Fruit fly (Drosophila melanogaster): ENCODE results near the gene ome.
A peak's percentile ranks its signal among the peaks of the same experiment; 100 is the strongest.

The ome gene

dm6 chr3L:14634019-14634772 is 38.4 kb upstream of the ome start (continued):
- no peak for TF ChIP-seq CG12219 (GFP tag; optimal IDR thresholded peaks at IDR 0.05)
- peak; percentile 43; the same call in 1 of the 2 replicates for TF ChIP-seq lmd (GFP tag; IDR thresholded peaks at IDR 0.05)
- no peak for TF ChIP-seq inv (GFP tag; IDR thresholded peaks at IDR 0.05; ENCODE audit: partially characterized antibody)
- TF ChIP-seq lbe (GFP tag; optimal IDR thresholded peaks at IDR 0.05) = peak; percentile 53
- no peak for TF ChIP-seq CG4404 (GFP tag; IDR thresholded peaks at IDR 0.05)
- no peak for TF ChIP-seq CG30431 (GFP tag; optimal IDR thresholded peaks at IDR 0.05)
- TF ChIP-seq Blimp-1 (GFP tag; optimal IDR thresholded peaks at IDR 0.05) = peak; percentile 33
- no peak for TF ChIP-seq Bdp1 (GFP tag; optimal IDR thresholded peaks at IDR 0.05)
- no peak for TF ChIP-seq CG31224 (GFP tag; IDR thresholded peaks at IDR 0.05)
- TF ChIP-seq oc (tag; optimal IDR thresholded peaks at IDR 0.05) = peak; percentile 12
- TF ChIP-seq CG10147 (GFP tag; optimal IDR thresholded peaks at IDR 0.05) = no peak
- TF ChIP-seq CG12744 (GFP tag; optimal IDR thresholded peaks at IDR 0.05) = no peak
- TF ChIP-seq crp (GFP tag; optimal IDR thresholded peaks at IDR 0.05) = no peak
- peak in 1 of 3 experiments; percentile 53 for TF ChIP-seq lola (GFP tag; optimal IDR thresholded peaks at IDR 0.05)
- peak; percentile 28 for TF ChIP-seq Oli (tag; optimal IDR thresholded peaks at IDR 0.05)
- no peak for TF ChIP-seq zfh2 (GFP tag; optimal IDR thresholded peaks at IDR 0.05)
- no peak for TF ChIP-seq Hmr (GFP tag; optimal IDR thresholded peaks at IDR 0.05)
- no peak for TF ChIP-seq CG7745 (tag; optimal IDR thresholded peaks at IDR 0.05)
- no peak for TF ChIP-seq tna (GFP tag; IDR thresholded peaks at IDR 0.05; ENCODE audit: partially characterized antibody)
- peak; percentile 16 for TF ChIP-seq en (GFP tag; optimal IDR thresholded peaks at IDR 0.05)
- TF ChIP-seq CG11398 (GFP tag; optimal IDR thresholded peaks at IDR 0.05) = no peak
- TF ChIP-seq Spps (tag; optimal IDR thresholded peaks at IDR 0.05) = peak; percentile 28
- no peak for TF ChIP-seq Doc3 (GFP tag; IDR thresholded peaks at IDR 0.05; ENCODE audit: partially characterized antibody)
- TF ChIP-seq CG14860 (GFP tag; IDR thresholded peaks at IDR 0.05; ENCODE audit: partially characterized antibody) = no peak
- TF ChIP-seq CG4282 (GFP tag; optimal IDR thresholded peaks at IDR 0.05) = no peak
- no peak for TF ChIP-seq btn (GFP tag; optimal IDR thresholded peaks at IDR 0.05)
- peak; percentile 44; the same call in 1 of the 2 replicates for TF ChIP-seq Ptx1 (GFP tag; IDR thresholded peaks at IDR 0.05)
- no peak for TF ChIP-seq ham (GFP tag; IDR thresholded peaks at IDR 0.05)
- no peak for TF ChIP-seq Optix (GFP tag; IDR thresholded peaks at IDR 0.05)
- no peak for TF ChIP-seq CG3995 (GFP tag; optimal IDR thresholded peaks at IDR 0.05)
- TF ChIP-seq Poxn (GFP tag; IDR thresholded peaks at IDR 0.05) = no peak
- TF ChIP-seq CG17328 (GFP tag; IDR thresholded peaks at IDR 0.05) = no peak
- TF ChIP-seq toy (GFP tag; IDR thresholded peaks at IDR 0.05) = no peak
- TF ChIP-seq NK7.1 (GFP tag; optimal IDR thresholded peaks at IDR 0.05) = no peak
- TF ChIP-seq fd96Cb (tag; optimal IDR thresholded peaks at IDR 0.05) = peak; percentile 46
- no peak for TF ChIP-seq CG11093 (GFP tag; IDR thresholded peaks at IDR 0.05)
- no peak for TF ChIP-seq jigr1 (GFP tag; IDR thresholded peaks at IDR 0.05)
- TF ChIP-seq CG9727 (GFP tag; optimal IDR thresholded peaks at IDR 0.05) = peak; percentile 7
- peak; percentile 40; the same call in 1 of the 3 replicates for TF ChIP-seq ken (GFP tag; IDR thresholded peaks at IDR 0.05)
- no peak for TF ChIP-seq danr (GFP tag; IDR thresholded peaks at IDR 0.05)
- TF ChIP-seq Fer3 (tag; optimal IDR thresholded peaks at IDR 0.05) = no peak
- TF ChIP-seq CG10321 (GFP tag; IDR thresholded peaks at IDR 0.05) = no peak
- TF ChIP-seq Tbp (GFP tag; optimal IDR thresholded peaks at IDR 0.05) = no peak
- no peak for TF ChIP-seq CG2889 (GFP tag; IDR thresholded peaks at IDR 0.05)
- no peak for TF ChIP-seq sna (GFP tag; IDR thresholded peaks at IDR 0.05; ENCODE audit: partially characterized antibody)
- no peak for TF ChIP-seq gt (GFP tag; IDR thresholded peaks at IDR 0.05)
- peak; percentile 27 for TF ChIP-seq lilli (GFP tag; optimal IDR thresholded peaks at IDR 0.05)
- TF ChIP-seq CG3065 (GFP tag; optimal IDR thresholded peaks at IDR 0.05) = no peak
- TF ChIP-seq eve (GFP tag; optimal IDR thresholded peaks at IDR 0.05) = no peak
- TF ChIP-seq Opbp (GFP tag; IDR thresholded peaks at IDR 0.05; ENCODE audit: partially characterized antibody) = no peak

All from whole organism, embryonic.